Worm (Caenorhabditis elegans): Measurements from ENCODE around the gene dylt-3.

ce11 chrII:8193126-8193525 lies 11.6 kb downstream of the dylt-3 start, which contains the start of gene T05C12.9:
- no peak for TF ChIP-seq fkh-10 (GFP tag; optimal IDR thresholded peaks at IDR 0.05)
- no peak for TF ChIP-seq unc-62 (GFP tag; optimal IDR thresholded peaks at IDR 0.05)
- no peak for TF ChIP-seq ztf-4 (tag; optimal IDR thresholded peaks at IDR 0.05)
- no peak for TF ChIP-seq efl-3 (GFP tag; optimal IDR thresholded peaks at IDR 0.05)
